Worm (Caenorhabditis elegans) whole organism, L1 larva: Measurements from ENCODE around the gene B0244.16.

Source experiments
- C16A3.4 ChIP-seq: fragments of 150-350 bp; optimal IDR thresholded peaks from 2 replicates; lab custom pipeline; 2014; ENCODE audit warnings: missing biosample characterization, missing genetic modification characterization
- Y116A8C.19 ChIP-seq: sonication (generic microtip); optimal IDR thresholded peaks from 2 replicates; lab custom pipeline; 2016; ENCODE audit warnings: missing compliant biosample characterization, missing genetic modification characterization, borderline replicate concordance
- aha-1 ChIP-seq: fragments of 150-350 bp; optimal IDR thresholded peaks from 2 replicates; lab custom pipeline; 2014; ENCODE audit warnings: missing biosample characterization, missing genetic modification characterization
- alr-1 ChIP-seq: fragments of 200-800 bp; sonication (Bioruptor generic); optimal IDR thresholded peaks from 2 replicates; lab custom pipeline; 2018; ENCODE audit warnings: borderline replicate concordance, mild to moderate bottlenecking, missing genetic modification characterization, missing compliant biosample characterization
- ama-1 ChIP-seq: fragments of 150-350 bp; optimal IDR thresholded peaks from 2 replicates; lab custom pipeline; 2014
- blmp-1 ChIP-seq: fragments of 150-350 bp; optimal IDR thresholded peaks from 2 replicates; lab custom pipeline; 2014; ENCODE audit warnings: missing biosample characterization, missing genetic modification characterization
- ceh-63 ChIP-seq: fragments of 200-800 bp; sonication (Bioruptor generic); optimal IDR thresholded peaks from 2 replicates; lab custom pipeline; 2018; ENCODE audit warnings: mild to moderate bottlenecking, missing genetic modification characterization, missing compliant biosample characterization
- ceh-82 ChIP-seq, 3 experiments: fragments of 150-350 bp in 1 of 3; sonication (generic microtip) in 2 of 3; optimal IDR thresholded peaks; 2 replicates each; lab custom pipeline; 2014 to 2017; ENCODE audit warnings: missing biosample characterization in 3 of 3, missing genetic modification characterization in 3 of 3
- ceh-90 ChIP-seq: sonication (generic microtip); optimal IDR thresholded peaks from 2 replicates; lab custom pipeline; 2016; ENCODE audit warnings: missing genetic modification characterization, missing compliant biosample characterization
- efl-1 ChIP-seq, 4 experiments: fragments of 150-350 bp; optimal IDR thresholded peaks in 3 of 4; peaks in 1 of 4; 1 replicate in 1 of 4; 2 replicates in 3 of 4; lab custom pipeline; 2014; ENCODE audit warnings: missing biosample characterization in 2 of 4, missing genetic modification characterization in 2 of 4, missing genetic modification reagents in 2 of 4
- efl-3 ChIP-seq: fragments of 200-800 bp; sonication (Bioruptor generic); optimal IDR thresholded peaks from 2 replicates; lab custom pipeline; 2018; ENCODE audit warnings: mild to moderate bottlenecking, missing genetic modification characterization, missing compliant biosample characterization
- fkh-10 ChIP-seq: sonication (generic microtip); optimal IDR thresholded peaks from 2 replicates; lab custom pipeline; 2017; ENCODE audit warnings: missing biosample characterization, missing genetic modification reagents, missing genetic modification characterization
- fkh-8 ChIP-seq: sonication (generic microtip); optimal IDR thresholded peaks from 2 replicates; lab custom pipeline; 2016; ENCODE audit warnings: mild to moderate bottlenecking, missing genetic modification characterization, missing compliant biosample characterization
- fos-1 ChIP-seq: fragments of 150-350 bp; optimal IDR thresholded peaks from 2 replicates; lab custom pipeline; 2014; ENCODE audit warnings: missing biosample characterization, missing genetic modification characterization
- grh-1 ChIP-seq: fragments of 200-800 bp; sonication (Bioruptor generic); IDR thresholded peaks from 2 replicates; pipeline ENCODE4 v1.3.6; 2022; ENCODE audit warnings: missing genetic modification reagents, missing genetic modification characterization, missing compliant biosample characterization
- hlh-4 ChIP-seq: sonication (generic microtip); optimal IDR thresholded peaks from 2 replicates; lab custom pipeline; 2016; ENCODE audit warnings: mild to moderate bottlenecking, missing genetic modification characterization, missing compliant biosample characterization
- irx-1 ChIP-seq: sonication (generic microtip); optimal IDR thresholded peaks from 2 replicates; lab custom pipeline; 2016; ENCODE audit warnings: missing genetic modification characterization, missing compliant biosample characterization
- lin-13 ChIP-seq: fragments of 150-350 bp; optimal IDR thresholded peaks from 2 replicates; lab custom pipeline; 2014; ENCODE audit warnings: missing biosample characterization, missing genetic modification reagents, missing genetic modification characterization
- lin-14 ChIP-seq: fragments of 200-800 bp; sonication (Bioruptor generic); optimal IDR thresholded peaks from 2 replicates; lab custom pipeline; 2018; ENCODE audit warnings: mild to moderate bottlenecking, missing genetic modification characterization, moderate library complexity, missing compliant biosample characterization
- lin-15B ChIP-seq: fragments of 150-350 bp; sonication (generic microtip); optimal IDR thresholded peaks from 3 replicates; lab custom pipeline; 2014; ENCODE audit warnings: missing biosample characterization, missing genetic modification characterization
- lin-35 ChIP-seq, 2 experiments: fragments of 150-350 bp; optimal IDR thresholded peaks; 2 replicates each; lab custom pipeline; 2014; ENCODE audit warnings: missing biosample characterization in 2 of 2, missing genetic modification characterization in 2 of 2, missing genetic modification reagents in 2 of 2
- lin-39 ChIP-seq: fragments of 150-350 bp; optimal IDR thresholded peaks from 2 replicates; lab custom pipeline; 2014; ENCODE audit warnings: missing biosample characterization, missing genetic modification reagents, missing genetic modification characterization
- lsy-2 ChIP-seq, 2 experiments: fragments of 150-350 bp; optimal IDR thresholded peaks; 2 replicates each; lab custom pipeline; 2014; ENCODE audit warnings: missing biosample characterization in 2 of 2, missing genetic modification characterization in 2 of 2
- mdl-1 ChIP-seq, 2 experiments: fragments of 150-350 bp; optimal IDR thresholded peaks; 2 replicates each; lab custom pipeline; 2014 to 2017; ENCODE audit warnings: missing biosample characterization in 2 of 2, missing genetic modification characterization in 2 of 2, inconsistent platforms in 1 of 2
- mep-1 ChIP-seq: fragments of 150-350 bp; optimal IDR thresholded peaks from 2 replicates; lab custom pipeline; 2014; ENCODE audit warnings: missing biosample characterization, missing genetic modification characterization
- nhr-19 ChIP-seq: fragments of 200-800 bp; sonication (Bioruptor generic); conservative IDR thresholded peaks from 2 replicates; pipeline ENCODE4 v1.3.6; 2022; ENCODE audit warnings: missing genetic modification characterization, missing compliant biosample characterization
- nhr-237 ChIP-seq: fragments of 150-350 bp; optimal IDR thresholded peaks from 2 replicates; lab custom pipeline; 2014; ENCODE audit warnings: missing biosample characterization, missing genetic modification characterization
- nhr-28 ChIP-seq: fragments of 150-350 bp; optimal IDR thresholded peaks from 2 replicates; lab custom pipeline; 2014; ENCODE audit warnings: missing biosample characterization, missing genetic modification characterization
- nhr-47 ChIP-seq: sonication (generic microtip); optimal IDR thresholded peaks from 2 replicates; lab custom pipeline; 2016; ENCODE audit warnings: mild to moderate bottlenecking, missing genetic modification characterization, moderate library complexity, missing compliant biosample characterization
- nhr-71 ChIP-seq: sonication (generic microtip); optimal IDR thresholded peaks from 2 replicates; lab custom pipeline; 2016; ENCODE audit warnings: mild to moderate bottlenecking, missing genetic modification characterization, moderate library complexity, missing compliant biosample characterization
- nhr-76 ChIP-seq: sonication (generic microtip); optimal IDR thresholded peaks from 2 replicates; lab custom pipeline; 2017; ENCODE audit warnings: missing biosample characterization, missing genetic modification characterization
- nhr-84 ChIP-seq: sonication (generic microtip); optimal IDR thresholded peaks from 2 replicates; lab custom pipeline; 2017; ENCODE audit warnings: missing biosample characterization, missing genetic modification characterization
- nhr-85 ChIP-seq: sonication (generic microtip); peaks from one replicate; lab custom pipeline; 2016; ENCODE audit warnings: missing genetic modification characterization, inconsistent platforms, missing compliant biosample characterization
- nhr-90 ChIP-seq: sonication (generic microtip); optimal IDR thresholded peaks from 2 replicates; lab custom pipeline; 2016; ENCODE audit warnings: mild to moderate bottlenecking, missing genetic modification characterization, missing compliant biosample characterization; ENCODE audit not compliant: poor library complexity
- pax-3 ChIP-seq: fragments of 200-800 bp; sonication (Bioruptor generic); optimal IDR thresholded peaks from 2 replicates; lab custom pipeline; 2018; ENCODE audit warnings: mild to moderate bottlenecking, missing genetic modification characterization, moderate library complexity, missing compliant biosample characterization
- skn-1 ChIP-seq: fragments of 150-350 bp; optimal IDR thresholded peaks from 2 replicates; lab custom pipeline; 2014; ENCODE audit warnings: missing biosample characterization, missing genetic modification characterization
- snpc-4 ChIP-seq: fragments of 150-350 bp; optimal IDR thresholded peaks from 2 replicates; lab custom pipeline; 2014; ENCODE audit warnings: missing biosample characterization, missing genetic modification characterization
- sptf-1 ChIP-seq: fragments of 150-350 bp; optimal IDR thresholded peaks from 2 replicates; lab custom pipeline; 2014; ENCODE audit warnings: missing biosample characterization, missing genetic modification characterization
- sup-37 ChIP-seq: fragments of 200-800 bp; sonication (Bioruptor generic); optimal IDR thresholded peaks from 2 replicates; lab custom pipeline; 2018; ENCODE audit warnings: mild to moderate bottlenecking, missing genetic modification characterization, missing compliant biosample characterization
- swsn-7 ChIP-seq: sonication (generic microtip); optimal IDR thresholded peaks from 2 replicates; lab custom pipeline; 2016; ENCODE audit warnings: missing genetic modification characterization, missing compliant biosample characterization
- tbx-2 ChIP-seq: sonication (generic microtip); optimal IDR thresholded peaks from 2 replicates; lab custom pipeline; 2016; ENCODE audit warnings: missing genetic modification characterization, missing compliant biosample characterization
- tlp-1 ChIP-seq: fragments of 150-350 bp; optimal IDR thresholded peaks from 2 replicates; lab custom pipeline; 2014; ENCODE audit warnings: missing biosample characterization, missing genetic modification characterization
- unc-30 ChIP-seq: sonication (generic microtip); optimal IDR thresholded peaks from 2 replicates; lab custom pipeline; 2017; ENCODE audit warnings: missing biosample characterization, missing genetic modification characterization
- zip-4 ChIP-seq: fragments of 200-800 bp; sonication (Bioruptor generic); optimal IDR thresholded peaks from 2 replicates; lab custom pipeline; 2018; ENCODE audit warnings: mild to moderate bottlenecking, missing genetic modification characterization, moderate library complexity, missing compliant biosample characterization
- ztf-11 ChIP-seq, 2 experiments: sonication (generic microtip); optimal IDR thresholded peaks; 2 replicates each; lab custom pipeline; 2016 to 2017; ENCODE audit warnings: missing genetic modification characterization in 2 of 2, missing biosample characterization in 1 of 2, missing compliant biosample characterization in 1 of 2

The B0244.16 gene

DNA sequence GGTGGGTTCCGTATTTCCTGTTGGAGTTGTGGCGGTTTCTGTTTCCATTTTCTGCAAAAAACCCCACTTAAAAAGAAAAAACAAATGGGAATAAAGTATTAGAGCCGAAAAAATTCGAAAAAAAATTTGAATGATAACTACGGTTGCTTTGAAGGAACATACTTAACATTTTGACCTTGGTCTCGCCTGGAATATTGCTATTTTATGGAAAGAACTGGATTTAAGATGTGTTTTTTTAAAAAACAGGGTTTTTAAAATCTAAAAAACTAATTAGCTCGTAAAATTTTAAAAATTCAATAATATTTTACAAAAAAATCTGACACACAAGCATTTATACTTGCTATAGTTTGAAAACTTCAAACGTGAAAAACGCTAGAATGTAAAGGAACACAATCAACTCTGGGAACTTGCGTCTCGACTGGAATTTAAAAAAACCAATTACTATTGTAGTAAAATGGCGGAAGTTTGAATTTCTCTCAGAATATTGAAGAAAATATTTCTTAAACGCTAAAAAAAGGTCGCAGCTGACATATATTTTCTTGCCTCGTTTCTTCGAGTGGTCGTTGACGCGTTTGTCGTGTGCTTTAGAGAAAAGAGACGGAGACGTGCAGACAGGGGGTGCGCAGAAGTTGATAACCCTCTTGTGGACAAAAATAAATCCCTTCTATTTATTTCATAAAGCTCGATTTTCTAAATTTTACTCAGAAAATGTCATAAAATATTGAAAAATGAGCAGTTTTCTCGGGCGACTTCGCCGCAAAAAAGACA, 42.6 kb upstream of the B0244.16 start, which contains the start of the genes lgg-3 and rgs-5 (continued):
- TF ChIP-seq alr-1, result no peak
- TF ChIP-seq fkh-10, result no peak
- no peak for TF ChIP-seq nhr-76 (tag; lab: Kevin White, UChicago)
- TF ChIP-seq lin-39 (tag; lab: Kevin White, UChicago), result no peak

DNA sequence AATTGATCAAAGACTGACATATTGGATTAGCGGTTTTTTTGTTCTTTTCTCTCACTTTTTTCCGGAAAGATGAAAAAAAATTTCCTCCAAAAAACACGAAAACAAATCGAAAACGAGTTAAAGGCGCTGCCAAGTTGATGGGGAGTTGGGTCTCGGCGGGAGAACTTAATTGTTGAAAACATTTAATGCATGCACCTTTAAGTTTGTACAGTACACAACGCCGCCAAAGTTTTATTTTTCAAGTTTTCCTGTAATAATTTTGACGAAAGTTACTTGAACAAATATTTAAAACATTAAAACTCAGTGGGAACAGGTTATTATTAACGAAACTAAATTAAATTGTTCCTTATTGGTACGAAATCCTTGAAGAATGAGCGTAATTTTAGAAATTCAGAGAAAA, 39.3 kb upstream of the B0244.16 start:
- TF ChIP-seq irx-1 (no peak), nhr-47 (no peak), nhr-85 (no peak), aha-1 (no peak), nhr-19 (GFP tag; lab: Robert Waterston, UW) (no peak), nhr-71 (tag; lab: Kevin White, UChicago) (no peak), sptf-1 (tag; lab: Kevin White, UChicago) (no peak), unc-30 (tag; lab: Kevin White, UChicago) (no peak), grh-1 (GFP tag; lab: Robert Waterston, UW) (no peak), snpc-4 (tag; lab: Kevin White, UChicago) (no peak), nhr-84 (tag; lab: Kevin White, UChicago) (no peak), efl-3 (no peak), ceh-82 (tag; optimal IDR thresholded peaks at IDR 0.05; lab: Kevin White, UChicago) (no peak), efl-1 (optimal IDR thresholded peaks at IDR 0.05; lab: Kevin White, UChicago) (no peak), efl-1 (GFP tag; optimal IDR thresholded peaks at IDR 0.05 in 1 of 2; lab: Kevin White, UChicago) (no peak), tlp-1 (tag; lab: Kevin White, UChicago) (no peak)

DNA sequence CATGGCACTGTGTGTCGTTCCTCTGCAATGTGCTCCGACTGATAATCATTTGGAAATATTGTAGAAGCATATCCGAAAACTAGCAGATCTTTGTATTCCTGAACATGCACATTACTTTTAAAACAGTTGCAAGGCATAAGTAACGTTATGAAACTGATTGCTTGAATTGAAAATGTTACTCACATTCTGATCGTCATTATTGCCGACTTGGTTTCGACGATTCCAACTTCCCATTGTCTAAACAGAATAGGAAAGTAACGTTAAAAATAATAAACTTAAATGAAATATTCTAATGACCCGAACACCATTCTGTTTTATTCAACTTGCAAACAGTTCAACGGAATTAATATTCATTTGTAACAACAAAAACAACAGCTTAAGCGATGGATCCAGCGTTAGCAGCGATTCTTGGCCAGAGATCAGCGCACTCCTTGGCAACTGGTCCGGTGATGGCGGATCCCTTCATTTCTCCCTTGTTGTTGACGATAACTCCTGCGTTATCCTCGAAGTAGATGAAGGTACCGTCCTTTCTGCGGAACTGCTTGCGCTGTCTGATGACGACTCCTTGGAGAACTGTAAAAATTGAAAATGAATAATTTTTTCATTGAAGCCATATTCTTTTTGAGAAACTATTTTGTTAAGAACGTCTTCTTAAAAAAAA, 35.4 kb upstream of the B0244.16 start, which contains the start of gene swp-1:
TSS of gene swp-1 (minus strand) at position 298 of the 661 bp plus-strand sequence.
- TF ChIP-seq zip-4 (GFP tag; lab: Kevin White, UChicago) (no peak), skn-1 (tag; lab: Kevin White, UChicago) (no peak), nhr-237 (tag; lab: Kevin White, UChicago) (no peak), C16A3.4 (tag; lab: Kevin White, UChicago) (no peak), lin-14 (GFP tag; lab: Kevin White, UChicago) (no peak), nhr-71 (tag; lab: Kevin White, UChicago) (peak; percentile 13), lsy-2 (tag; optimal IDR thresholded peaks at IDR 0.05; lab: Kevin White, UChicago) (peak in 1 of 2 experiments; percentile 26), nhr-85 (peak; percentile 49), sup-37 (no peak), ceh-63 (no peak)

DNA sequence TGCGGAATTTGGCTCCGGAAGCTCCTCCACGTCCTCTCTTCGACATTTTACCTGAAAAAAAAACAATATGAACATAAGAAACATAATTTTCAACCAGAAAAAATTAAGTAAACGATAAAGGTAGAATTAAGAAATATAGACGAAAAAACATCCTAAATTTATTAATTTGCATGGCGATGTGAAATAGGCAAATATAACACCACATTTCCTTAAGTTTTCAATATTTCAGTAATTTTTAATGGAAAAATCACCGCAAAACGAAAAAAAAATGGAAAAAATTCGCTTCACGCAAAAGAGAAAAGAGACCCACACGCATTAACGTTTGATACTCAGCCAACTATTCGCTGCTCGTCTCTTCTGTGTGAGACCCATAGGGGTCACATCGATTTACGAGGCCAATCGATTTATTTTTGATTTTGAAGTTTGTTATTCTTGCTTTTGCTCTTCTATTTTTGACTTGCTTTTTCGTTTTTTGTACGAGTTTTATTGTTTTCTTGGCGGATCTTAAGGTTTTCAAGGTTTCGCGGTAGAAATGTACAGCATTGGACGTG, 34.6 kb upstream of the B0244.16 start, which contains the start of gene rpl-23:
TSS of gene rpl-23 (minus strand) at position 51 of the 551 bp plus-strand sequence.
- peak; percentile 95 for TF ChIP-seq nhr-85
- TF ChIP-seq hlh-4 (tag; lab: Kevin White, UChicago), result no peak
- peak; percentile 88 for TF ChIP-seq swsn-7 (tag; lab: Kevin White, UChicago)
- TF ChIP-seq lin-39 (tag; lab: Kevin White, UChicago), result peak; percentile 78
- TF ChIP-seq nhr-19 (GFP tag; lab: Robert Waterston, UW), result peak; percentile 91
- peak; percentile 91 for TF ChIP-seq fkh-8 (tag; lab: Kevin White, UChicago)
- peak; percentile 90 for TF ChIP-seq lin-13
- no peak for TF ChIP-seq ceh-90
- TF ChIP-seq mdl-1 (tag; optimal IDR thresholded peaks at IDR 0.05; lab: Kevin White, UChicago), result peak in 1 of 2 experiments; percentile 83
- TF ChIP-seq lin-15B, result peak; percentile 85
- TF ChIP-seq tlp-1 (tag; lab: Kevin White, UChicago), result no peak
- peak; percentile 90 for TF ChIP-seq tbx-2 (tag; lab: Kevin White, UChicago)
- TF ChIP-seq fos-1 (tag; lab: Kevin White, UChicago), result peak; percentile 92
- peak; percentile 95 for TF ChIP-seq mep-1
- peak; percentile 85 for TF ChIP-seq ama-1 (lab: Kevin White, UChicago)
- TF ChIP-seq unc-30 (tag; lab: Kevin White, UChicago), result no peak
- peak; percentile 93 for TF ChIP-seq lin-14 (GFP tag; lab: Kevin White, UChicago)
- TF ChIP-seq lin-35 (GFP tag; optimal IDR thresholded peaks at IDR 0.05; lab: Kevin White, UChicago), result peak; percentile 88 to 95
- TF ChIP-seq blmp-1, result peak; percentile 91
- peak in 1 of 2 experiments; percentile 39 for TF ChIP-seq ztf-11 (tag; optimal IDR thresholded peaks at IDR 0.05; lab: Kevin White, UChicago)
- no peak for TF ChIP-seq nhr-28 (tag; lab: Kevin White, UChicago)
- peak; percentile 80 for TF ChIP-seq pax-3
- TF ChIP-seq nhr-90, result peak; percentile 82
- no peak for TF ChIP-seq Y116A8C.19 (tag; lab: Kevin White, UChicago)
